Worm (Caenorhabditis elegans): ENCODE data around the gene sbt-1.

sbt-1 gene

ce11 chrV:20851847-20852386 is 23.2 kb upstream of the sbt-1 start, which contains the start of gene ndua-1:
Gene ndua-1 (minus strand): TSS chrV:20851897.
- TF ChIP-seq lin-13 (GFP tag; optimal IDR thresholded peaks at IDR 0.05) (peak; percentile 49), nhr-129 (tag; optimal IDR thresholded peaks at IDR 0.05) (peak; percentile 21), aly-2 (tag; optimal IDR thresholded peaks at IDR 0.05) (no peak), snpc-4 (tag; optimal IDR thresholded peaks at IDR 0.05) (no peak), sma-9 (GFP tag; optimal IDR thresholded peaks at IDR 0.05) (peak; percentile 26), sma-9 (tag; optimal IDR thresholded peaks at IDR 0.05) (no peak), sem-4 (tag; optimal IDR thresholded peaks at IDR 0.05) (peak; percentile 38), crh-2 (tag; optimal IDR thresholded peaks at IDR 0.05) (no peak), C34F6.9 (tag; optimal IDR thresholded peaks at IDR 0.05) (peak; percentile 30), nhr-12 (tag; optimal IDR thresholded peaks at IDR 0.05) (no peak), lsy-2 (tag; optimal IDR thresholded peaks at IDR 0.05) (peak in 1 of 2 experiments; percentile 64), unc-55 (GFP tag; optimal IDR thresholded peaks at IDR 0.05) (peak; percentile 62), F13H6.1 (tag; optimal IDR thresholded peaks at IDR 0.05) (peak; percentile 39), mab-5 (tag; optimal IDR thresholded peaks at IDR 0.05) (no peak), sma-3 (GFP tag; optimal IDR thresholded peaks at IDR 0.05) (peak; percentile 47), nhr-237 (tag; optimal IDR thresholded peaks at IDR 0.05) (no peak), ceh-82 (tag; optimal IDR thresholded peaks at IDR 0.05) (no peak), elt-3 (tag; optimal IDR thresholded peaks at IDR 0.05) (no peak), lin-11 (tag; optimal IDR thresholded peaks at IDR 0.05) (peak; percentile 35), gmeb-1 (tag; optimal IDR thresholded peaks at IDR 0.05) (peak; percentile 48), ama-1 (optimal IDR thresholded peaks at IDR 0.05) (no peak)

ce11 chrV:20850580-20850979 is 21.9 kb upstream of the sbt-1 start, which contains the start of gene clec-264:
Gene clec-264 (minus strand): TSS chrV:20850701.
- TF ChIP-seq unc-55 (GFP tag; optimal IDR thresholded peaks at IDR 0.05) (no peak), F13H6.1 (tag; optimal IDR thresholded peaks at IDR 0.05) (no peak), ama-1 (optimal IDR thresholded peaks at IDR 0.05) (no peak), elt-3 (tag; optimal IDR thresholded peaks at IDR 0.05) (no peak), nhr-77 (tag; optimal IDR thresholded peaks at IDR 0.05) (no peak), nhr-11 (tag; optimal IDR thresholded peaks at IDR 0.05) (no peak), lsy-2 (tag; optimal IDR thresholded peaks at IDR 0.05) (no peak), fos-1 (tag; optimal IDR thresholded peaks at IDR 0.05) (no peak), aly-2 (tag; optimal IDR thresholded peaks at IDR 0.05) (no peak), ceh-82 (tag; optimal IDR thresholded peaks at IDR 0.05) (no peak), Y55F3AM.14 (GFP tag; optimal IDR thresholded peaks at IDR 0.05) (no peak), blmp-1 (tag; optimal IDR thresholded peaks at IDR 0.05; ENCODE audit: insufficient read depth) (no peak), mab-5 (tag; optimal IDR thresholded peaks at IDR 0.05) (no peak), nhr-10 (tag; optimal IDR thresholded peaks at IDR 0.05) (no peak)

- no peak for TF ChIP-seq ZK546.5 (tag; optimal IDR thresholded peaks at IDR 0.05)
- no peak for TF ChIP-seq peb-1 (tag; optimal IDR thresholded peaks at IDR 0.05)
- no peak for TF ChIP-seq ztf-4 (tag; optimal IDR thresholded peaks at IDR 0.05)
- TF ChIP-seq nhr-129 (tag; optimal IDR thresholded peaks at IDR 0.05): peak; percentile 14
- TF ChIP-seq dmd-4 (tag; optimal IDR thresholded peaks at IDR 0.05): no peak
- no peak for TF ChIP-seq lin-11 (tag; optimal IDR thresholded peaks at IDR 0.05)
- TF ChIP-seq egl-27 (tag; optimal IDR thresholded peaks at IDR 0.05): no peak
- no peak for TF ChIP-seq sma-3 (GFP tag; optimal IDR thresholded peaks at IDR 0.05)
- TF ChIP-seq aly-2 (tag; optimal IDR thresholded peaks at IDR 0.05): no peak
- no peak for TF ChIP-seq Y55F3AM.14 (GFP tag; optimal IDR thresholded peaks at IDR 0.05)
- no peak for TF ChIP-seq mab-5 (tag; optimal IDR thresholded peaks at IDR 0.05)
- peak; percentile 86 for TF ChIP-seq ama-1 (optimal IDR thresholded peaks at IDR 0.05)
- peak; percentile 35 for TF ChIP-seq C34F6.9 (tag; optimal IDR thresholded peaks at IDR 0.05)
- no peak for TF ChIP-seq lin-39 (tag; optimal IDR thresholded peaks at IDR 0.05)
- TF ChIP-seq R02D3.7 (tag; optimal IDR thresholded peaks at IDR 0.05): no peak
- no peak for TF ChIP-seq ceh-16 (tag; optimal IDR thresholded peaks at IDR 0.05)
- peak; percentile 2 for TF ChIP-seq lin-13 (GFP tag; optimal IDR thresholded peaks at IDR 0.05)
- TF ChIP-seq unc-55 (GFP tag; optimal IDR thresholded peaks at IDR 0.05): no peak
- no peak for TF ChIP-seq nhr-11 (tag; optimal IDR thresholded peaks at IDR 0.05)
- TF ChIP-seq unc-39 (tag; optimal IDR thresholded peaks at IDR 0.05): no peak
- no peak for TF ChIP-seq crh-2 (tag; optimal IDR thresholded peaks at IDR 0.05)
- no peak for TF ChIP-seq ztf-1 (GFP tag; conservative IDR thresholded peaks at IDR 0.05)
- TF ChIP-seq ztf-11 (tag; optimal IDR thresholded peaks at IDR 0.05): no peak
- no peak for TF ChIP-seq nhr-6 (tag; optimal IDR thresholded peaks at IDR 0.05)
- TF ChIP-seq elt-3 (tag; optimal IDR thresholded peaks at IDR 0.05): no peak
- no peak for TF ChIP-seq nhr-23 (tag; optimal IDR thresholded peaks at IDR 0.05)
- peak; percentile 52 for TF ChIP-seq F13H6.1 (tag; optimal IDR thresholded peaks at IDR 0.05)
- no peak for TF ChIP-seq mbf-1 (tag; optimal IDR thresholded peaks at IDR 0.05)
- peak in 1 of 2 experiments; percentile 22 for TF ChIP-seq lsy-2 (tag; optimal IDR thresholded peaks at IDR 0.05)
- no peak for TF ChIP-seq snpc-4 (tag; optimal IDR thresholded peaks at IDR 0.05)
- no peak for TF ChIP-seq gmeb-1 (tag; optimal IDR thresholded peaks at IDR 0.05)
- TF ChIP-seq nhr-237 (tag; optimal IDR thresholded peaks at IDR 0.05): no peak
- TF ChIP-seq sma-9 (GFP tag; optimal IDR thresholded peaks at IDR 0.05): no peak
- TF ChIP-seq sma-9 (tag; optimal IDR thresholded peaks at IDR 0.05): no peak
- TF ChIP-seq nhr-77 (tag; optimal IDR thresholded peaks at IDR 0.05): no peak
- TF ChIP-seq zag-1 (tag; optimal IDR thresholded peaks at IDR 0.05): no peak
Measured at ce11 chrV:20847743-20848229, 19.1 kb upstream of the sbt-1 start.
